Fruit fly (Drosophila melanogaster): ENCODE data around the gene CG10713.

The CG10713 gene

DNA sequence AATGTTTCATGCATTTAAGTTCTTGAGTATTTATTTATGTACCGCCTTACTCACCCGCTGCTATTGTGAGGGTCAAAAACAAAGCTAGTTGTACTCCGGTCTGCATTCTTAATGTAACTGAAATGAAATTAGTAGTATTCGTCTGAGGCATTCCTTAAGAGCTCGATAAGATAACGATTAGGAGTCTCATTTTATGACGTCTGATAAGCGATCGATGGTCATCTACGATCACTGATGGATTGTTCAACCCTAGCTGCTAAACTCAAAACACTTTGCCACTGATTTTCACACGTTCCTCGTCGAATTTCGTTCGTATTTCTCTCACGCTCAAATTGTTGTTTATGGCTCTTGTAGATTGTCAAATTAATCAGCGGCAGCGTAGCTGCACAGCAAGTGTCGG is 22.1 kb upstream of the CG10713 start, which contains the start of gene CG10116:
TSS of gene CG10116 (minus strand) at position 106 of the 400 bp plus-strand sequence.
- TF ChIP-seq tai (GFP tag; optimal IDR thresholded peaks at IDR 0.05) = no peak
- TF ChIP-seq Mio (GFP tag; optimal IDR thresholded peaks at IDR 0.05) = no peak
- no peak for TF ChIP-seq CG9705 (GFP tag; optimal IDR thresholded peaks at IDR 0.05)
- TF ChIP-seq usp (GFP tag; optimal IDR thresholded peaks at IDR 0.05) = no peak
- TF ChIP-seq Abd-B (GFP tag; optimal IDR thresholded peaks at IDR 0.05) = no peak
- TF ChIP-seq OdsH (GFP tag; optimal IDR thresholded peaks at IDR 0.05) = no peak
- TF ChIP-seq dl (GFP tag; optimal IDR thresholded peaks at IDR 0.05; ENCODE audit: insufficient read depth in 1 of 2, partially characterized antibody in 2 of 2) = no peak
- TF ChIP-seq CG32264 (GFP tag; optimal IDR thresholded peaks at IDR 0.05) = no peak
- TF ChIP-seq psq (GFP tag; optimal IDR thresholded peaks at IDR 0.05) = no peak
- no peak for TF ChIP-seq Hr78 (GFP tag; optimal IDR thresholded peaks at IDR 0.05)
- TF ChIP-seq Vsx2 (GFP tag; optimal IDR thresholded peaks at IDR 0.05; ENCODE audit: partially characterized antibody) = no peak
- no peak for TF ChIP-seq rgr (GFP tag; optimal IDR thresholded peaks at IDR 0.05)
- no peak for TF ChIP-seq woc (GFP tag; optimal IDR thresholded peaks at IDR 0.05)
- TF ChIP-seq sage (GFP tag; optimal IDR thresholded peaks at IDR 0.05) = no peak
- TF ChIP-seq Hr83 (GFP tag; optimal IDR thresholded peaks at IDR 0.05; ENCODE audit: poor library complexity, severe bottlenecking) = no peak
- TF ChIP-seq Dfd (GFP tag; optimal IDR thresholded peaks at IDR 0.05) = no peak
- no peak for TF ChIP-seq Hnf4 (GFP tag; optimal IDR thresholded peaks at IDR 0.05)
- no peak for TF ChIP-seq brk (GFP tag; optimal IDR thresholded peaks at IDR 0.05)
- TF ChIP-seq foxo (GFP tag; optimal IDR thresholded peaks at IDR 0.05) = no peak

DNA sequence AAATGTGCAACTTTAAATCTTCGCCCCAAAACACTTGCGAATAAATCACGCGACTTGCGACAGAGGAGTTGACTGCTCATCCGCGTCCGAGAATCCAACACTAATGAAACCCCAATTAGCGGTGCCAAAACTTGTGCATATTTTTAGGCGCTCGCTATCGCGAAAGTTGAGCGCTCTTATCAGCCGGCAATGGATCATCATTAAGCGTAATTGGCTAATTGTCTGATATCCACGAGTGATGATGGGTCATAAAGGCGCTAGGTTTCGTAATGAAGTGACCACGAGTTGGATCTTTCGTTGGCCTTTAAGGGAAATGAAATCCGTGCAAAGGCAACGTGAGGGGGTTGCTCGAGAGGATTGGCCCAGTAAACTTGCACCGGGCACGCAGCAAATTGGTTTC is 19.7 kb upstream of the CG10713 start:
- TF ChIP-seq Vsx2 (GFP tag; optimal IDR thresholded peaks at IDR 0.05; ENCODE audit: partially characterized antibody) (peak; percentile 23), br (GFP tag; optimal IDR thresholded peaks at IDR 0.05) (no peak), N (GFP tag; optimal IDR thresholded peaks at IDR 0.05) (peak; percentile 10)

DNA sequence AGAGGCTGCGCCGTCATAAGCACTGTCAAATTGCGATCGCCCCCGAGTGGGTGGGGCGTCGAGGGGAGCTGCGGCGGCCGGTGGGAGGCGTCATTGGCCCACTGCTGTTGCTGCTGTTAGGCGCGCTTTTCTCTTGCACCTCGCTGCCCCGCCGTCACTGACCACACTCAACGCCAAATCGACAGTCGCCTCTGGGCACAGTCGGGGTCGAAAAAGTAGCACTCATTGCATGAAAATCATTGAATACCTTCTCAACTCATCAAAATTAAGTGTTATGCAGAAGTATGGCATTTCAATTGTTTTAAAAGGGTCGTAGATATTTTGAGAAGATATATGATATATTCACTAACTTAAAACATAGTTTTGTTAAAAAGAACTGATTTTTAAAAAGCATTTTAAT is 17.3 kb upstream of the CG10713 start:
- no peak for TF ChIP-seq sv (GFP tag; optimal IDR thresholded peaks at IDR 0.05)
- TF ChIP-seq woc (GFP tag; optimal IDR thresholded peaks at IDR 0.05) = no peak
- TF ChIP-seq h (GFP tag; optimal IDR thresholded peaks at IDR 0.05) = no peak
- no peak for TF ChIP-seq N (GFP tag; optimal IDR thresholded peaks at IDR 0.05)
- no peak for TF ChIP-seq brk (GFP tag; optimal IDR thresholded peaks at IDR 0.05)
- TF ChIP-seq pan (optimal IDR thresholded peaks at IDR 0.05) = no peak
- TF ChIP-seq fru (GFP tag; optimal IDR thresholded peaks at IDR 0.05) = no peak

DNA sequence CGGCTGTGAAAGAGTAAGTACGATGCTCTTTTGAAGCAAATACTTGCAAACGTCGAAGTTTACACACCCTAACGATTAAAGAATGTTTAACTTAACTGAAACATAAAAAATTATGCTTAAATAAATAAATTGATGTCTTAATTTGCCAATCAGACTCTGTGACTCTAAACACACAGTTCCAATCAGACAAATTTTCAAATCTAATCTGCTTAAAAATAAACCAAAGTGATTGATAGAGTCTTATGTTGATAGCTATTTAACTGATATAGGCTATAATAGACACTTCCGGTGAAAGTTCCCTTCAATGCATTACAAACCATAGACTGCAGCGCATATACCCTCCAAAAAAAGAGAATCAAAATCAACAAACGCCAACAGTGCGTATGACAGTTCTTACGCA is 16.5 kb upstream of the CG10713 start:
- TF ChIP-seq GATAd (GFP tag; optimal IDR thresholded peaks at IDR 0.05) (no peak), rgr (GFP tag; optimal IDR thresholded peaks at IDR 0.05) (no peak), sv (GFP tag; optimal IDR thresholded peaks at IDR 0.05) (no peak), jim (GFP tag; optimal IDR thresholded peaks at IDR 0.05) (no peak), Jra (GFP tag; optimal IDR thresholded peaks at IDR 0.05) (no peak), dsf (GFP tag; optimal IDR thresholded peaks at IDR 0.05; ENCODE audit: borderline replicate concordance) (no peak), usp (GFP tag; optimal IDR thresholded peaks at IDR 0.05) (no peak), dl (GFP tag; optimal IDR thresholded peaks at IDR 0.05; ENCODE audit: insufficient read depth in 1 of 2, partially characterized antibody in 2 of 2) (no peak), ey (GFP tag; optimal IDR thresholded peaks at IDR 0.05) (no peak), CrebA (GFP tag; optimal IDR thresholded peaks at IDR 0.05; ENCODE audit: borderline replicate concordance) (no peak), h (GFP tag; optimal IDR thresholded peaks at IDR 0.05) (no peak)

DNA sequence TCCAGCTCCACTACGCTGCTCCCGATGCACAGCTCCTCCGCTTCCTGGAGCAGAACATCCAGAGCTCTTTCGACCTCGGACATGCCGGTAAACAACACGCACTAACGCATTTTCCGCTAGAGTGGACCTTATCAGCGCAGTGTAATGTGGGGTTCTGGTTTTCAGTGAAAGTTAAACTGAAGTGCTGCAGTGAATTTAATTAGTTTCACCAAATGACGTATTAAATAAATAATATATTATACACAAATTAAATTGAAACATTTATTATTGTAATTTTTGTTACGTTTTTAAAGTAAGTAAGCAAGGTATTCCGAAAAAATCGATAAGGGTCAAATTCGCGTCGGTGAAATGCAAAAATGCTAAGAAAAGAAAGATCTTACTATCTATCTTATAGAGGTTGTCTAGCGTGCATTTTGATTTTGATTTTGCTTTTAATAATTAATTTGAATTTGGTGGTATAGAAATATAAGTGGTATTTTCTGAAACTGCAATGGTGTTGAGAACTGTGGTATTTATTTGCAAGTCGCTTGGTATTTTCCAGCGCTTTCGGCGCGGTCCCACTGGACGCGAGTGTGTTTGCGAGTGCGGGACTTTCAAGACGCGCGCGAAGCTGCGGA is 15.3 kb upstream of the CG10713 start, which contains the start of the genes JMJD7 and CG10738:
TSS of gene JMJD7 (minus strand) at position 107 of the 617 bp plus-strand sequence.
TSS of gene CG10738 (plus strand) at position 594 of the 617 bp plus-strand sequence.
- no peak for TF ChIP-seq Vsx2 (GFP tag; optimal IDR thresholded peaks at IDR 0.05; ENCODE audit: partially characterized antibody)
- no peak for TF ChIP-seq brk (GFP tag; optimal IDR thresholded peaks at IDR 0.05)
- no peak for TF ChIP-seq Rel (GFP tag; optimal IDR thresholded peaks at IDR 0.05)
- TF ChIP-seq Rel (tag; optimal IDR thresholded peaks at IDR 0.05) = peak; percentile 16
- TF ChIP-seq Abd-B (GFP tag; optimal IDR thresholded peaks at IDR 0.05) = no peak
- TF ChIP-seq Myc (optimal IDR thresholded peaks at IDR 0.05) = no peak
- TF ChIP-seq CG32264 (GFP tag; optimal IDR thresholded peaks at IDR 0.05) = no peak
- TF ChIP-seq Sp1 (GFP tag; optimal IDR thresholded peaks at IDR 0.05) = peak; percentile 25
- TF ChIP-seq Hr78 (GFP tag; optimal IDR thresholded peaks at IDR 0.05) = no peak
- TF ChIP-seq Mio (GFP tag; optimal IDR thresholded peaks at IDR 0.05) = no peak
- TF ChIP-seq h (GFP tag; optimal IDR thresholded peaks at IDR 0.05) = peak; percentile 44
- TF ChIP-seq dmrt93B (GFP tag; optimal IDR thresholded peaks at IDR 0.05) = peak; percentile 67
- TF ChIP-seq psq (GFP tag; optimal IDR thresholded peaks at IDR 0.05) = peak; percentile 27
- peak; percentile 9 for TF ChIP-seq fru (GFP tag; optimal IDR thresholded peaks at IDR 0.05)
- TF ChIP-seq ey (GFP tag; optimal IDR thresholded peaks at IDR 0.05) = peak; percentile 5
- TF ChIP-seq Hr83 (GFP tag; optimal IDR thresholded peaks at IDR 0.05; ENCODE audit: poor library complexity, severe bottlenecking) = peak; percentile 77
- no peak for TF ChIP-seq dsf (GFP tag; optimal IDR thresholded peaks at IDR 0.05; ENCODE audit: borderline replicate concordance)
- no peak for TF ChIP-seq jim (GFP tag; optimal IDR thresholded peaks at IDR 0.05)
- TF ChIP-seq dl (GFP tag; optimal IDR thresholded peaks at IDR 0.05; ENCODE audit: insufficient read depth in 1 of 2, partially characterized antibody in 2 of 2) = no peak
- peak; percentile 66 for TF ChIP-seq HLH106 (tag; optimal IDR thresholded peaks at IDR 0.05)
- TF ChIP-seq CrebA (GFP tag; optimal IDR thresholded peaks at IDR 0.05; ENCODE audit: borderline replicate concordance) = no peak
- no peak for TF ChIP-seq GATAd (GFP tag; optimal IDR thresholded peaks at IDR 0.05)
- peak; percentile 36 for TF ChIP-seq rgr (GFP tag; optimal IDR thresholded peaks at IDR 0.05)
- peak; percentile 75 for TF ChIP-seq CG9705 (GFP tag; optimal IDR thresholded peaks at IDR 0.05)
- TF ChIP-seq usp (GFP tag; optimal IDR thresholded peaks at IDR 0.05) = no peak
- no peak for TF ChIP-seq Dif (GFP tag; optimal IDR thresholded peaks at IDR 0.05; ENCODE audit: partially characterized antibody)
- TF ChIP-seq br (GFP tag; optimal IDR thresholded peaks at IDR 0.05) = peak; percentile 14
- TF ChIP-seq foxo (GFP tag; optimal IDR thresholded peaks at IDR 0.05) = no peak

Data from whole organism, wandering third instar larva.